Fruit fly (Drosophila melanogaster): Measurements from ENCODE around the gene Gr28b.

Gr28b gene

DNA sequence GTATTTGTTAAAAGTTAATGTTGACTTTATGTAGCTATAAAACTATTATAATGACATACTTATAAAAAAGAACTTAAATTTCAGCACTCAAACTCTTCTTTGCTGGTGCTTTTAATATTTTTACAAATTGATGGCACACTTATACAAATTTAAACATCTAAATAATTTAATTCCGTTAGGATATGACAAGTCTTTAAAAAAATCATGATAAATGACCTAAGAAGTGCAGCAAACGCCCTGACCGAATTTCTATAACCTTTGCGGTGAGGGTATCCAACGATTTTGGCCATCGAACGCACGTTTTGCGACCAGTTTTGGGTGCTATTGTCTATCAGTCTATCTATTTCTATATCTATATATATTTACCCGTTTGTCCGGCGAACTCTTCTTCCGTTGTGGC, 19.1 kb downstream of the Gr28b start (continued):
- TF ChIP-seq dmrt11E (tag; optimal IDR thresholded peaks at IDR 0.05) (no peak), CG30403 (GFP tag; optimal IDR thresholded peaks at IDR 0.05) (peak; percentile 47), CG14441 (GFP tag; IDR thresholded peaks at IDR 0.05) (peak; percentile 67), Rfx (GFP tag; IDR thresholded peaks at IDR 0.05) (peak; percentile 81), Gsc (GFP tag; IDR thresholded peaks at IDR 0.05) (no peak), wor (GFP tag; IDR thresholded peaks at IDR 0.05) (no peak), CG3281 (GFP tag; optimal IDR thresholded peaks at IDR 0.05) (peak; percentile 56), CG7372 (GFP tag; IDR thresholded peaks at IDR 0.05) (peak; percentile 61; the same call in 1 of the 2 replicates), Fer1 (GFP tag; optimal IDR thresholded peaks at IDR 0.05) (peak; percentile 7), CG11695 (GFP tag; IDR thresholded peaks at IDR 0.05) (peak; percentile 49; the same call in 1 of the 3 replicates), fd3F (GFP tag; optimal IDR thresholded peaks at IDR 0.05) (peak; percentile 47), CG12659 (GFP tag; optimal IDR thresholded peaks at IDR 0.05) (peak; percentile 25), tin (GFP tag; optimal IDR thresholded peaks at IDR 0.05) (peak; percentile 15), tgo (GFP tag; IDR thresholded peaks at IDR 0.05) (peak; percentile 49; the same call in 2 of the 3 replicates), PHDP (tag; optimal IDR thresholded peaks at IDR 0.05) (peak; percentile 28), Nf-YC (tag; optimal IDR thresholded peaks at IDR 0.05) (peak; percentile 29), mam (GFP tag; optimal IDR thresholded peaks at IDR 0.05) (peak; percentile 28), CG34376 (GFP tag; optimal IDR thresholded peaks at IDR 0.05) (no peak), pan (optimal IDR thresholded peaks at IDR 0.05) (no peak), pan (GFP tag; optimal IDR thresholded peaks at IDR 0.05 in 1 of 2, IDR thresholded peaks at IDR 0.05 in 1 of 2) (peak in 1 of 2 experiments; percentile 58), CG16779 (GFP tag; IDR thresholded peaks at IDR 0.05) (0 out of 2 replicates have a peak, but pooled peaks have one; percentile 7), Pdp1 (GFP tag; optimal IDR thresholded peaks at IDR 0.05) (peak in 1 of 2 experiments; percentile 12), CG8924 (tag; optimal IDR thresholded peaks at IDR 0.05) (no peak), sd (tag; optimal IDR thresholded peaks at IDR 0.05) (peak; percentile 3), hkb (optimal IDR thresholded peaks at IDR 0.05) (no peak), hkb (GFP tag; IDR thresholded peaks at IDR 0.05) (peak; percentile 40; the same call in 1 of the 2 replicates), Hmx (GFP tag; optimal IDR thresholded peaks at IDR 0.05) (no peak), CG10366 (GFP tag; IDR thresholded peaks at IDR 0.05) (peak; percentile 25; the same call in 1 of the 2 replicates), CG17385 (GFP tag; optimal IDR thresholded peaks at IDR 0.05) (peak; percentile 27), ranshi (GFP tag; IDR thresholded peaks at IDR 0.05) (peak; percentile 21; the same call in 1 of the 2 replicates), Oli (tag; optimal IDR thresholded peaks at IDR 0.05) (peak; percentile 23), shn (GFP tag; optimal IDR thresholded peaks at IDR 0.05) (no peak), Nf-YA (GFP tag; IDR thresholded peaks at IDR 0.05) (no peak), ttk (GFP tag; IDR thresholded peaks at IDR 0.05) (no peak), CG6272 (GFP tag; IDR thresholded peaks at IDR 0.05) (0 out of 2 replicates have a peak, but pooled peaks have one; percentile 6), CG10147 (GFP tag; optimal IDR thresholded peaks at IDR 0.05) (peak; percentile 57), BtbVII (GFP tag; optimal IDR thresholded peaks at IDR 0.05) (peak; percentile 24), E2f1 (GFP tag; IDR thresholded peaks at IDR 0.05) (peak; percentile 36; the same call in 1 of the 2 replicates), CG7963 (GFP tag; IDR thresholded peaks at IDR 0.05; ENCODE audit: partially characterized antibody) (no peak), CG11504 (tag; optimal IDR thresholded peaks at IDR 0.05) (peak; percentile 49), prd (optimal IDR thresholded peaks at IDR 0.05) (no peak), prd (GFP tag; IDR thresholded peaks at IDR 0.05) (peak; percentile 49; the same call in 1 of the 3 replicates), Fer3 (tag; optimal IDR thresholded peaks at IDR 0.05) (peak; percentile 37)
